Fruit fly (Drosophila melanogaster): ENCODE data around the gene CG34030.

dm6 chr3L:7104485-7104884 is 29.4 kb upstream of the CG34030 start:
- TF ChIP-seq CG8478 (optimal IDR thresholded peaks at IDR 0.05) (no peak), CTCF (optimal IDR thresholded peaks at IDR 0.05) (no peak)

Data from S2 (cell line).